Fruit fly (Drosophila melanogaster) whole organism, embryonic: ENCODE results near the gene CG14636.
A peak's percentile ranks its signal among the peaks of the same experiment; 100 is the strongest.

Experiments used
- CG10209 ChIP-seq: fragments of 200-800 bp; sonication (Bioruptor generic); optimal IDR thresholded peaks from 3 replicates; lab custom pipeline; 2017; ENCODE audit warnings: missing biosample characterization, mild to moderate bottlenecking, missing genetic modification characterization, missing genetic modification reagents
- CG10654 ChIP-seq: fragments of 200-800 bp; sonication (Bioruptor generic); optimal IDR thresholded peaks from 2 replicates; lab custom pipeline; 2016; ENCODE audit warnings: missing biosample characterization, missing genetic modification characterization
- CG11093 ChIP-seq: fragments of 200-800 bp; sonication (Bioruptor generic); IDR thresholded peaks from 3 replicates; pipeline ENCODE4 v1.3.6; 2022; ENCODE audit warnings: missing biosample characterization, missing genetic modification characterization
- CG11504 ChIP-seq: fragments of 200-800 bp; sonication (Bioruptor generic); optimal IDR thresholded peaks from 3 replicates; lab custom pipeline; 2019; ENCODE audit warnings: missing biosample characterization, mild to moderate bottlenecking, missing genetic modification characterization, moderate library complexity
- CG12299 ChIP-seq: fragments of 200-800 bp; sonication (Bioruptor generic); optimal IDR thresholded peaks from 2 replicates; lab custom pipeline; 2018; ENCODE audit warnings: missing biosample characterization, mild to moderate bottlenecking, missing genetic modification characterization
- CG15514 ChIP-seq: fragments of 200-800 bp; sonication (Bioruptor generic); optimal IDR thresholded peaks from 3 replicates; lab custom pipeline; 2017; ENCODE audit warnings: missing biosample characterization, missing genetic modification characterization, mild to moderate bottlenecking, moderate library complexity, missing genetic modification reagents
- CG1602 ChIP-seq: fragments of 200-800 bp; sonication (Bioruptor generic); optimal IDR thresholded peaks from 3 replicates; lab custom pipeline; 2016; ENCODE audit warnings: missing biosample characterization, missing genetic modification characterization
- CG16863 ChIP-seq: fragments of 200-800 bp; sonication (Bioruptor generic); optimal IDR thresholded peaks from 3 replicates; lab custom pipeline; 2016; ENCODE audit warnings: missing biosample characterization, missing genetic modification characterization
- CG17829 ChIP-seq: fragments of 200-800 bp; optimal IDR thresholded peaks from 2 replicates; lab custom pipeline; 2019; ENCODE audit warnings: missing biosample characterization, mild to moderate bottlenecking, missing genetic modification characterization, moderate library complexity
- CG18619 ChIP-seq: fragments of 200-800 bp; sonication (Bioruptor generic); optimal IDR thresholded peaks from 3 replicates; lab custom pipeline; 2017; ENCODE audit warnings: missing biosample characterization, mild to moderate bottlenecking, missing genetic modification characterization
- CG2120 ChIP-seq: fragments of 200-800 bp; sonication (Bioruptor generic); optimal IDR thresholded peaks from 3 replicates; lab custom pipeline; 2016; ENCODE audit warnings: missing biosample characterization, missing genetic modification characterization
- CG2199 ChIP-seq: fragments of 200-800 bp; sonication (Bioruptor generic); IDR thresholded peaks from 3 replicates; pipeline ENCODE4 v1.3.6; 2022; ENCODE audit warnings: missing biosample characterization, missing genetic modification characterization
- CG30403 ChIP-seq: fragments of 200-800 bp; sonication (Bioruptor generic); optimal IDR thresholded peaks from 3 replicates; lab custom pipeline; 2016; ENCODE audit warnings: missing biosample characterization, missing genetic modification characterization
- CG31224 ChIP-seq: fragments of 200-800 bp; sonication (Bioruptor generic); IDR thresholded peaks from 2 replicates; pipeline ENCODE4 v1.3.6; 2022; ENCODE audit warnings: missing biosample characterization, missing genetic modification characterization
- CG31441 ChIP-seq: fragments of 200-800 bp; sonication (Bioruptor generic); IDR thresholded peaks from 2 replicates; pipeline ENCODE4 v1.3.6; 2022; ENCODE audit warnings: missing biosample characterization, missing genetic modification characterization
- CG6272 ChIP-seq: fragments of 200-800 bp; sonication (Bioruptor generic); IDR thresholded peaks from 2 replicates; pipeline ENCODE4 v1.3.6; 2022; ENCODE audit warnings: missing biosample characterization, missing genetic modification characterization
- CG6813 ChIP-seq: fragments of 200-800 bp; sonication (Bioruptor generic); optimal IDR thresholded peaks from 2 replicates; lab custom pipeline; 2017; ENCODE audit warnings: missing biosample characterization, missing genetic modification characterization, mild to moderate bottlenecking, moderate library complexity, missing genetic modification reagents
- CG7357 ChIP-seq: fragments of 200-800 bp; sonication (Bioruptor generic); IDR thresholded peaks from 3 replicates; pipeline ENCODE4 v1.3.6; 2022; ENCODE audit warnings: missing biosample characterization, missing genetic modification characterization
- CG7745 ChIP-seq: fragments of 200-800 bp; sonication (Bioruptor generic); optimal IDR thresholded peaks from 2 replicates; lab custom pipeline; 2018; ENCODE audit warnings: missing biosample characterization, mild to moderate bottlenecking, missing genetic modification characterization, moderate library complexity
- CG8765 ChIP-seq: fragments of 200-800 bp; sonication (Bioruptor generic); IDR thresholded peaks from 2 replicates; pipeline ENCODE4 v1.3.6; 2022; ENCODE audit warnings: missing biosample characterization, missing genetic modification characterization
- CG9609 ChIP-seq: fragments of 200-800 bp; sonication (Bioruptor generic); optimal IDR thresholded peaks from 3 replicates; lab custom pipeline; 2016; ENCODE audit warnings: missing biosample characterization, missing genetic modification characterization
- CG9817 ChIP-seq: fragments of 200-800 bp; sonication (Bioruptor generic); optimal IDR thresholded peaks from 2 replicates; lab custom pipeline; 2018; ENCODE audit warnings: missing biosample characterization, mild to moderate bottlenecking, missing genetic modification characterization, moderate library complexity
- CoRest ChIP-seq: fragments of 200-800 bp; sonication (Bioruptor generic); optimal IDR thresholded peaks from 3 replicates; lab custom pipeline; 2018; ENCODE audit warnings: missing biosample characterization, mild to moderate bottlenecking, missing genetic modification characterization, moderate library complexity
- Doc2 ChIP-seq: fragments of 200-800 bp; sonication (Bioruptor generic); IDR thresholded peaks from 2 replicates; pipeline ENCODE4 v1.3.6; 2022; ENCODE audit warnings: missing biosample characterization, missing genetic modification characterization
- E2f1 ChIP-seq: fragments of 200-800 bp; sonication (Bioruptor generic); IDR thresholded peaks from 2 replicates; pipeline ENCODE4 v1.3.6; 2022; ENCODE audit warnings: missing biosample characterization, missing genetic modification characterization
- Hr39 ChIP-seq: fragments of >200 bp; optimal IDR thresholded peaks from 2 replicates; lab custom pipeline; 2017
- Hr78 ChIP-seq, 2 experiments: fragments of 200-800 bp in 1 of 2; fragments of >200 bp in 1 of 2; sonication (Bioruptor generic) in 1 of 2; optimal IDR thresholded peaks; 2 replicates each; lab custom pipeline; 2017 to 2019; ENCODE audit warnings: missing biosample characterization in 2 of 2, missing genetic modification characterization in 2 of 2, mild to moderate bottlenecking in 1 of 2, moderate library complexity in 1 of 2
- Sox100B ChIP-seq: fragments of 200-800 bp; sonication (Bioruptor generic); optimal IDR thresholded peaks from 3 replicates; lab custom pipeline; 2018; ENCODE audit warnings: missing biosample characterization, mild to moderate bottlenecking, missing genetic modification characterization
- amos ChIP-seq: fragments of 200-800 bp; sonication (Bioruptor generic); IDR thresholded peaks from 2 replicates; pipeline ENCODE4 v1.3.6; 2022; ENCODE audit warnings: missing biosample characterization, missing genetic modification characterization; ENCODE audit not compliant: partially characterized antibody
- bcd ChIP-seq: fragments of 200-800 bp; sonication (Bioruptor generic); optimal IDR thresholded peaks from 2 replicates; lab custom pipeline; 2017; ENCODE audit warnings: missing biosample characterization, mild to moderate bottlenecking, missing genetic modification characterization
- ci ChIP-seq: fragments of 200-800 bp; sonication (Bioruptor generic); IDR thresholded peaks from 3 replicates; pipeline ENCODE4 v1.3.6; 2022; ENCODE audit warnings: missing biosample characterization, missing genetic modification characterization
- dm ChIP-seq: fragments of 200-800 bp; sonication (Bioruptor generic); optimal IDR thresholded peaks from 3 replicates; lab custom pipeline; 2016; ENCODE audit warnings: missing biosample characterization, missing genetic modification characterization
- exex ChIP-seq: fragments of 200-800 bp; sonication (Bioruptor generic); optimal IDR thresholded peaks from 4 replicates; lab custom pipeline; 2018; ENCODE audit warnings: missing biosample characterization, mild to moderate bottlenecking, missing genetic modification characterization, moderate library complexity
- eyg ChIP-seq: fragments of 200-800 bp; sonication (Bioruptor generic); optimal IDR thresholded peaks from 3 replicates; lab custom pipeline; 2016; ENCODE audit warnings: missing biosample characterization, missing genetic modification characterization
- fd102C ChIP-seq: fragments of 200-800 bp; sonication (Bioruptor generic); optimal IDR thresholded peaks from 2 replicates; lab custom pipeline; 2018; ENCODE audit warnings: missing biosample characterization, mild to moderate bottlenecking, missing genetic modification characterization, moderate library complexity
- fu2 ChIP-seq: fragments of 200-800 bp; sonication (Bioruptor generic); optimal IDR thresholded peaks from 2 replicates; lab custom pipeline; 2016; ENCODE audit warnings: missing biosample characterization, missing genetic modification characterization
- gce ChIP-seq: fragments of 200-800 bp; sonication (Bioruptor generic); IDR thresholded peaks from 3 replicates; pipeline ENCODE4 v1.3.6; 2022; ENCODE audit warnings: missing biosample characterization, missing genetic modification characterization
- h ChIP-seq: fragments of >200 bp; optimal IDR thresholded peaks from 2 replicates; lab custom pipeline; 2017
- kay ChIP-seq: fragments of 200-800 bp; sonication (Bioruptor generic); optimal IDR thresholded peaks from 2 replicates; lab custom pipeline; 2016; ENCODE audit warnings: missing biosample characterization, missing genetic modification characterization
- nerfin-2 ChIP-seq: fragments of 200-800 bp; sonication (Bioruptor generic); IDR thresholded peaks from 2 replicates; pipeline ENCODE4 v1.3.6; 2022; ENCODE audit warnings: missing biosample characterization, missing genetic modification characterization; ENCODE audit not compliant: partially characterized antibody
- peb ChIP-seq: fragments of 200-800 bp; sonication (Bioruptor generic); IDR thresholded peaks from 2 replicates; pipeline ENCODE4 v1.3.6; 2022; ENCODE audit warnings: missing biosample characterization, missing genetic modification characterization
- pum ChIP-seq: fragments of 200-800 bp; sonication (Bioruptor generic); optimal IDR thresholded peaks from 2 replicates; lab custom pipeline; 2016; ENCODE audit warnings: missing biosample characterization, missing genetic modification characterization
- ro ChIP-seq: fragments of 200-800 bp; sonication (Bioruptor generic); IDR thresholded peaks from 2 replicates; pipeline ENCODE4 v1.3.6; 2022; ENCODE audit warnings: missing biosample characterization, missing genetic modification characterization
- sc ChIP-seq, 3 experiments: fragments of >200 bp in 2 of 3; fragments of 200-800 bp in 1 of 3; sonication (Bioruptor generic) in 1 of 3; optimal IDR thresholded peaks; 2 replicates in 2 of 3; 3 replicates in 1 of 3; lab custom pipeline; 2017; ENCODE audit warnings: mild to moderate bottlenecking in 1 of 3, missing biosample characterization in 1 of 3, missing genetic modification characterization in 1 of 3, missing genetic modification reagents in 1 of 3
- sqz ChIP-seq: fragments of 200-800 bp; sonication (Bioruptor generic); optimal IDR thresholded peaks from 3 replicates; lab custom pipeline; 2018; ENCODE audit warnings: missing biosample characterization, mild to moderate bottlenecking, missing genetic modification characterization
- sr ChIP-seq: fragments of 200-800 bp; sonication (Bioruptor generic); IDR thresholded peaks from 3 replicates; pipeline ENCODE4 v1.3.6; 2022; ENCODE audit warnings: missing biosample characterization, missing genetic modification characterization
- vfl ChIP-seq: fragments of 200-800 bp; sonication (Bioruptor generic); optimal IDR thresholded peaks from 2 replicates; lab custom pipeline; 2016; ENCODE audit warnings: missing biosample characterization, missing genetic modification characterization
- vvl ChIP-seq: fragments of 200-800 bp; sonication (Bioruptor generic); IDR thresholded peaks from 2 replicates; pipeline ENCODE4 v1.3.6; 2022; ENCODE audit warnings: missing biosample characterization, missing genetic modification characterization
- wor ChIP-seq: fragments of 200-800 bp; sonication (Bioruptor generic); IDR thresholded peaks from 2 replicates; pipeline ENCODE4 v1.3.6; 2022; ENCODE audit warnings: missing biosample characterization, missing genetic modification characterization
- zen ChIP-seq: fragments of 200-800 bp; sonication (Bioruptor generic); optimal IDR thresholded peaks from 3 replicates; lab custom pipeline; 2018; ENCODE audit warnings: missing biosample characterization, mild to moderate bottlenecking, missing genetic modification characterization, moderate library complexity

The CG14636 gene

DNA sequence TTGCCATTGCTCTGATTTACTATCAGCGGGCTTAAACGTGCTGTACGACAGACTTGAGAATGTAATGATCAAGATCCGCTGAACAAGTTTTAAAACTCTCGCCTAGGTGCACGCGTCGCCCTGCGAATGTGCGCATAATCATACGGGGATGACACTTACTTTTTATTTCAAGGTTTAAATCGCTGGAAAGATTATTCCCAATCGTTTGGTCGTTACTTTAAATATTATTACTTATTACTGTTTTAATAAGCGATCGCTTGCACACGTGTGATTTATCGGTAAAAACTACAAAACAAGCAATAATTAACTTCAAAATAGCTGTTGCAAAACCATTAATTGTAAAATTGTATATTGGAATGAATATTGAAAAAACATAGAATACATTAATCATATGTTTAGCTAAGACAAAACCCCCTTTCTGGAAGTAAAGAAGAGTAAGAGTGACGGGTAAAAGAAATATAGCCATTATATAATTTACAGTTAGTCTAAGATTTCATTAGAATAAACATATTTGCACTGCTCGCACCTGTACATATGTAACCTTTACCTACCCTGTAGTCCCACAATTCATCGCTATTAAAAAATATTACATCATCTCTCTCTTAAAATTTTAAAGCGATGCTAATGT, 14.1 kb upstream of the CG14636 start, which contains the start of gene DhpD (continued):
- no peak for TF ChIP-seq eyg (GFP tag; lab: Kevin White, UChicago)
- peak; percentile 67 for TF ChIP-seq CG15514 (GFP tag; lab: Kevin White, UChicago)
- TF ChIP-seq peb, result 0 out of 2 replicates have a peak, but pooled peaks have one; percentile 17
- no peak for TF ChIP-seq fd102C
- no peak for TF ChIP-seq Hr39 (lab: Kevin White, UChicago)
- TF ChIP-seq bcd (GFP tag; lab: Kevin White, UChicago), result peak; percentile 78
- peak; percentile 24; the same call in 1 of the 3 replicates for TF ChIP-seq CG2199 (GFP tag; lab: Robert Waterston, UW)
- TF ChIP-seq CG31224 (GFP tag; lab: Robert Waterston, UW), result peak; percentile 48; the same call in 1 of the 2 replicates
- peak; percentile 67; the same call in 1 of the 2 replicates for TF ChIP-seq CG6272 (GFP tag; lab: Robert Waterston, UW)
- TF ChIP-seq h (lab: Kevin White, UChicago), result no peak
- no peak for TF ChIP-seq exex
- peak; percentile 42 for TF ChIP-seq vfl
- TF ChIP-seq pum (GFP tag; lab: Kevin White, UChicago), result peak; percentile 36
- peak; percentile 66 for TF ChIP-seq zen (tag; lab: Kevin White, UChicago)
- TF ChIP-seq CG10654 (GFP tag; lab: Kevin White, UChicago), result peak; percentile 45
- peak; percentile 75 for TF ChIP-seq CG30403 (GFP tag; lab: Kevin White, UChicago)
- peak; percentile 90; the same call in 1 of the 2 replicates for TF ChIP-seq amos (GFP tag; lab: Robert Waterston, UW)
- no peak for TF ChIP-seq kay (GFP tag; lab: Kevin White, UChicago)
- TF ChIP-seq Sox100B (GFP tag; lab: Kevin White, UChicago), result no peak
- no peak for TF ChIP-seq wor (GFP tag; lab: Robert Waterston, UW)
- TF ChIP-seq vvl (GFP tag; lab: Robert Waterston, UW), result peak; percentile 88
- TF ChIP-seq Hr78 (GFP tag; optimal IDR thresholded peaks at IDR 0.05; lab: Kevin White, UChicago), result no peak
- peak; percentile 78 for TF ChIP-seq CoRest (tag; lab: Kevin White, UChicago)
- no peak for TF ChIP-seq sqz
- TF ChIP-seq CG10209 (GFP tag; lab: Kevin White, UChicago), result peak; percentile 69
- TF ChIP-seq E2f1 (GFP tag; lab: Robert Waterston, UW), result peak; percentile 69; the same call in 1 of the 2 replicates
- peak; percentile 35 for TF ChIP-seq dm (GFP tag; lab: Kevin White, UChicago)
- TF ChIP-seq CG2120, result peak; percentile 88
- TF ChIP-seq sr (GFP tag; lab: Robert Waterston, UW), result no peak
- peak; percentile 56 for TF ChIP-seq CG6813 (GFP tag; lab: Kevin White, UChicago)
- no peak for TF ChIP-seq Doc2 (GFP tag; lab: Robert Waterston, UW)
- peak; percentile 53 for TF ChIP-seq CG1602 (GFP tag; lab: Kevin White, UChicago)
- TF ChIP-seq CG9817 (tag; lab: Kevin White, UChicago), result peak; percentile 75
- TF ChIP-seq CG8765 (GFP tag; lab: Robert Waterston, UW), result 0 out of 2 replicates have a peak, but pooled peaks have one; percentile 35
- peak; percentile 69 for TF ChIP-seq CG17829 (tag; lab: Kevin White, UChicago)
- no peak for TF ChIP-seq ro (GFP tag; lab: Robert Waterston, UW)
- TF ChIP-seq nerfin-2 (GFP tag; lab: Robert Waterston, UW), result peak; percentile 88
- TF ChIP-seq gce (GFP tag; lab: Robert Waterston, UW), result no peak
- no peak for TF ChIP-seq CG11504 (tag; lab: Kevin White, UChicago)
- peak; percentile 72 for TF ChIP-seq CG31441 (GFP tag; lab: Robert Waterston, UW)
- TF ChIP-seq fu2, result peak; percentile 37
- peak; percentile 42 for TF ChIP-seq CG18619 (GFP tag; lab: Kevin White, UChicago)
- no peak for TF ChIP-seq CG7745
- TF ChIP-seq CG9609 (GFP tag; lab: Kevin White, UChicago), result peak; percentile 23
- peak; percentile 43; the same call in 2 of the 3 replicates for TF ChIP-seq CG7357 (GFP tag; lab: Robert Waterston, UW)
- no peak for TF ChIP-seq CG16863 (GFP tag; lab: Kevin White, UChicago)
- peak; percentile 48 for TF ChIP-seq CG12299 (tag; lab: Kevin White, UChicago)
- no peak for TF ChIP-seq sc (optimal IDR thresholded peaks at IDR 0.05; lab: Kevin White, UChicago)
- TF ChIP-seq sc (GFP tag; optimal IDR thresholded peaks at IDR 0.05; lab: Kevin White, UChicago), result no peak
- TF ChIP-seq CG11093, result peak; percentile 46; the same call in 1 of the 3 replicates
- peak; percentile 83; the same call in 2 of the 3 replicates for TF ChIP-seq ci
